Fruit fly (Drosophila melanogaster) whole organism, embryonic: ENCODE data around the gene CG14022.

Experiments used
- CG15601 ChIP-seq: fragments of 200-800 bp; sonication (Bioruptor generic); optimal IDR thresholded peaks from 3 replicates; lab custom pipeline; 2019; ENCODE audit warnings: missing biosample characterization, mild to moderate bottlenecking, missing genetic modification characterization, moderate library complexity
- hbn ChIP-seq: fragments of 200-800 bp; sonication (Bioruptor generic); IDR thresholded peaks from 2 replicates; pipeline ENCODE4 v1.3.6; 2022; ENCODE audit warnings: missing biosample characterization, missing genetic modification characterization; ENCODE audit not compliant: partially characterized antibody
- nmo ChIP-seq: fragments of 200-800 bp; sonication (Bioruptor generic); optimal IDR thresholded peaks from 2 replicates; lab custom pipeline; 2018; ENCODE audit warnings: missing biosample characterization, mild to moderate bottlenecking, missing genetic modification characterization, moderate library complexity
- zfh1 ChIP-seq: fragments of 200-800 bp; sonication (Bioruptor generic); IDR thresholded peaks from 3 replicates; pipeline ENCODE4 v1.3.6; 2022; ENCODE audit warnings: missing biosample characterization, missing genetic modification characterization

DNA sequence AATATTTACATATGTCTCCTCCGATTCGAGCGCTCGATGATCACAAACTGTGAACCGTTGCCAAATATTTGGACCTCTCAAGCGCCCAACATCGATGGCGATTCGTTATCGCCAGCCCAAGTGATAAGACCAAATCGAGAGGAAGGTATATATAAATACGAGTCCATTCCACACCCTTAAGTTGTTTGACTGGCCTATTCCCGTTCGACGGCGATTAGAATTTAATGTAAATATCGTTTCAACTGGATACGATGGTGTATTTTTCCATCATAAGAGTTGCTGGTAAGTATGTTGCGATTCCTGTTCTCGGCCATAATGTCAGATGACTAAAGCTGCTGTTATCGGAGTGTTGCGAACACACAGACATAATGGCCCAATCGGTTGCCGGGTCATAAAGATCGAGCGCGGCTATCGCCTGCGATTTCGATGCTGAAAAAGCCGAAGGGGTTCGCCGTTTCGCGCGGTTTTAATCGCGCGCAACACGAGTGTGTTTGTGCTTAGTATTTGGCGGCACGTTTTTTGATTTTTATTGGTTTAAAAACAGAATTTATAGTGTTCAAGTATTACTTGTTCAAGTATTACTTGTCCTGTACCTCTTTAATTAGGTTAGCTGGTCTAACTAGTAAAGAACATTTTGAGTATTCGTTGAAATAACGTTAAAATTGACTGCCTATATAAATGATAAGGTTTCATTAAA lies 9.5 kb upstream of the CG14022 start, which contains the start of gene fusl:
- TF ChIP-seq nmo (GFP tag; lab: Kevin White, UChicago) = no peak
- TF ChIP-seq zfh1 = no peak
- TF ChIP-seq hbn (GFP tag; lab: Robert Waterston, UW) = no peak
- TF ChIP-seq CG15601 (tag; lab: Kevin White, UChicago) = no peak
